Fruit fly (Drosophila melanogaster): Measurements from ENCODE around the gene by.

by gene

DNA sequence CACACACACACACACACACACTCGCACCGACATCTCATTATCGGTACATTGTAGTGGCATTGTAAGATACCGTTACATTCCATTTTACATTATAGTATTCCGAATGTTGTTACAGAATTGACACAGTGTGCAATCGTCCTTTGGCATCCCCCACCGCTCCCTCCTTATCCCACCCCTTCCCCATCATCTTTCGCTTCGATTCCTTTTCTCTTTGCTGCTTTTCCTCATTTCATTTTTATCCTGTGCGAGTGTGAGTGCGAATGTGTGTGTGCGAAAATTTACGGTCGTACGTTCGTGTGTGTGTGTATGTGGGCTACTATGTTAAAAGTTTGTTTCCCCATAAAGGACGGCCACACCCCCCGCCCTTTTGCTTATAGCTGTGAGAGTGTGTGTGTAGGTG is 40.7 kb downstream of the by start:
- TF ChIP-seq EcR (GFP tag; optimal IDR thresholded peaks at IDR 0.05), result no peak
- no peak for TF ChIP-seq Dll (optimal IDR thresholded peaks at IDR 0.05)
- TF ChIP-seq CG8478 (optimal IDR thresholded peaks at IDR 0.05), result no peak
- TF ChIP-seq pan (optimal IDR thresholded peaks at IDR 0.05), result no peak
- no peak for TF ChIP-seq usp (GFP tag; optimal IDR thresholded peaks at IDR 0.05)
- no peak for TF ChIP-seq psq (optimal IDR thresholded peaks at IDR 0.05)

DNA sequence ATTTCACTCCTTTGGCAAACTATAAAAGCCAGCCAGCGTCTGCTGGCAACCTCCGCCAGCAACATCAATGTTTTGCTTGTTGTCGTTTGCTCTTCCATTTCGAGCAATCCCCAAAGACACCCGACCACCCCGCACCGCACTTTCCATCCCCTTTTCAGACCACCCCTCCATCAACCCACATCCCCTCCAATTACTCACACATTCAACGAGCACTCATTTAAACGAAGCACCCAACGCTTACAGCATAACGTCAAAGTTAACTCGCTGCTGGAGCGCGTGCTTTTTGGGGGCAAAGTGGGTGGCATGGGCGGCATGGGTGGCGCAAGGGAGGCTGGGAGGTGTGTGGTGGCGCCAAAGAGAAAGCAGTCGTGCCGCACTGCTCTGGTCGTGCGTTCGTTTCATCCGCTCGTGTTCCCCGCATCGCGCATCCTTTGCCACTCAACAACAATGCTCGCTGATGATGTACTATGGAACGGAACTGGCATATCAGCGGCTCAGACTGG is 41.7 kb downstream of the by start:
- TF ChIP-seq Dll (optimal IDR thresholded peaks at IDR 0.05), result no peak
- no peak for TF ChIP-seq usp (GFP tag; optimal IDR thresholded peaks at IDR 0.05)
- no peak for TF ChIP-seq EcR (GFP tag; optimal IDR thresholded peaks at IDR 0.05)
- TF ChIP-seq psq (optimal IDR thresholded peaks at IDR 0.05), result no peak
- TF ChIP-seq pan (optimal IDR thresholded peaks at IDR 0.05), result no peak
- no peak for TF ChIP-seq CG8478 (optimal IDR thresholded peaks at IDR 0.05)

- TF ChIP-seq usp (GFP tag; optimal IDR thresholded peaks at IDR 0.05) (no peak), EcR (GFP tag; optimal IDR thresholded peaks at IDR 0.05) (no peak), pan (optimal IDR thresholded peaks at IDR 0.05) (no peak), psq (optimal IDR thresholded peaks at IDR 0.05) (no peak), Dll (optimal IDR thresholded peaks at IDR 0.05) (no peak), CG8478 (optimal IDR thresholded peaks at IDR 0.05) (no peak)
Observed at dm6 chr3R:9488493-9488892, 44.3 kb downstream of the by start.

dm6 chr3R:9487961-9488360 is 44.9 kb downstream of the by start:
- TF ChIP-seq EcR (GFP tag; optimal IDR thresholded peaks at IDR 0.05) (no peak), CG8478 (optimal IDR thresholded peaks at IDR 0.05) (no peak), psq (optimal IDR thresholded peaks at IDR 0.05) (no peak), usp (GFP tag; optimal IDR thresholded peaks at IDR 0.05) (no peak), Dll (optimal IDR thresholded peaks at IDR 0.05) (no peak), pan (optimal IDR thresholded peaks at IDR 0.05) (no peak)

dm6 chr3R:9487561-9487960 is 45.2 kb downstream of the by start:
- TF ChIP-seq EcR (GFP tag; optimal IDR thresholded peaks at IDR 0.05) (no peak), Dll (optimal IDR thresholded peaks at IDR 0.05) (no peak), CG8478 (optimal IDR thresholded peaks at IDR 0.05) (no peak), psq (optimal IDR thresholded peaks at IDR 0.05) (no peak), pan (optimal IDR thresholded peaks at IDR 0.05) (no peak)

dm6 chr3R:9480396-9480795 is 52.4 kb downstream of the by start:
- no peak for TF ChIP-seq EcR (GFP tag; optimal IDR thresholded peaks at IDR 0.05)
- TF ChIP-seq pan (optimal IDR thresholded peaks at IDR 0.05), result no peak
- TF ChIP-seq Dll (optimal IDR thresholded peaks at IDR 0.05), result no peak
- no peak for TF ChIP-seq usp (GFP tag; optimal IDR thresholded peaks at IDR 0.05)
- TF ChIP-seq psq (optimal IDR thresholded peaks at IDR 0.05), result no peak
- no peak for TF ChIP-seq CG8478 (optimal IDR thresholded peaks at IDR 0.05)
